Worm (Caenorhabditis elegans) whole organism, L2 larva: ENCODE data around the gene W01B6.4.

Experiments
- C34F6.9 ChIP-seq: fragments of 150-350 bp; optimal IDR thresholded peaks from 2 replicates; lab custom pipeline; 2014; ENCODE audit warnings: missing biosample characterization, missing genetic modification characterization
- F13H6.1 ChIP-seq: sonication (generic microtip); optimal IDR thresholded peaks from 2 replicates; lab custom pipeline; 2016; ENCODE audit warnings: missing genetic modification characterization, missing compliant biosample characterization
- ama-1 ChIP-seq: fragments of 150-350 bp; optimal IDR thresholded peaks from 2 replicates; lab custom pipeline; 2018; ENCODE audit warnings: inconsistent platforms
- elt-3 ChIP-seq: sonication (generic microtip); optimal IDR thresholded peaks from 2 replicates; lab custom pipeline; 2017; ENCODE audit warnings: missing biosample characterization, missing genetic modification characterization
- fos-1 ChIP-seq: fragments of 150-350 bp; optimal IDR thresholded peaks from 2 replicates; lab custom pipeline; 2014; ENCODE audit warnings: missing biosample characterization, missing genetic modification characterization
- lin-39 ChIP-seq: fragments of 150-350 bp; optimal IDR thresholded peaks from 2 replicates; lab custom pipeline; 2014; ENCODE audit warnings: missing biosample characterization, missing genetic modification reagents, missing genetic modification characterization
- nhr-23 ChIP-seq: fragments of 150-350 bp; optimal IDR thresholded peaks from 2 replicates; lab custom pipeline; 2014; ENCODE audit warnings: missing biosample characterization, missing genetic modification reagents, missing genetic modification characterization
- nhr-237 ChIP-seq: fragments of 150-350 bp; optimal IDR thresholded peaks from 2 replicates; lab custom pipeline; 2014; ENCODE audit warnings: missing biosample characterization, missing genetic modification characterization
- unc-62 ChIP-seq: fragments of 150-350 bp; optimal IDR thresholded peaks from 2 replicates; lab custom pipeline; 2014; ENCODE audit warnings: missing biosample characterization, missing genetic modification reagents, missing genetic modification characterization
- ztf-11 ChIP-seq: sonication (generic microtip); optimal IDR thresholded peaks from 2 replicates; lab custom pipeline; 2017; ENCODE audit warnings: missing biosample characterization, missing genetic modification characterization

- TF ChIP-seq unc-62 (GFP tag; lab: Kevin White, UChicago), result no peak
- TF ChIP-seq F13H6.1 (tag; lab: Kevin White, UChicago), result no peak
- TF ChIP-seq nhr-237 (tag; lab: Kevin White, UChicago), result no peak
- TF ChIP-seq nhr-23 (tag; lab: Kevin White, UChicago), result no peak
- TF ChIP-seq ztf-11, result no peak
- TF ChIP-seq C34F6.9 (tag; lab: Kevin White, UChicago), result no peak
- no peak for TF ChIP-seq ama-1 (lab: Kevin White, UChicago)
- TF ChIP-seq lin-39, result no peak
- no peak for TF ChIP-seq elt-3 (tag; lab: Kevin White, UChicago)
- no peak for TF ChIP-seq fos-1 (tag; lab: Kevin White, UChicago)
Measured at ce11 chrIV:10047108-10047507, 28.2 kb upstream of the W01B6.4 start, which contains the start of gene T04B2.3.
